ENCODE assay signal across 7 fruit fly cellular contexts in genomic region chr3R:16244241-16244977, dm6.
TF ChIP-seq lines count a peak whose summit lies in the region.

No protein-coding gene starts in this region.

- TF ChIP-seq CTCF in S2 (optimal IDR thresholded peaks at IDR 0.05; lab: Kevin White, UChicago) = peak; percentile 80 to 83
- TF ChIP-seq CTCF in whole organism, embryonic (GFP tag; optimal IDR thresholded peaks at IDR 0.05; lab: Kevin White, UChicago) = peak; percentile 91

TF ChIP-seq in whole organism, 6 proteins besides CTCF, POLR2A, EP300 and RAD21:
- TF ChIP-seq Dll (optimal IDR thresholded peaks at IDR 0.05; lab: Kevin White, UChicago) (peak; percentile 67), pan (optimal IDR thresholded peaks at IDR 0.05; lab: Kevin White, UChicago) (no peak), psq (optimal IDR thresholded peaks at IDR 0.05; lab: Kevin White, UChicago) (no peak), usp (GFP tag; optimal IDR thresholded peaks at IDR 0.05; lab: Kevin White, UChicago) (no peak), CG8478 (optimal IDR thresholded peaks at IDR 0.05; lab: Kevin White, UChicago) (no peak)

TF ChIP-seq in whole organism, adult, 20 proteins besides CTCF, POLR2A, EP300 and RAD21 (continues in another document):
- TF ChIP-seq CG7101 (tag; optimal IDR thresholded peaks at IDR 0.05; lab: Kevin White, UChicago) (no peak), ovo (GFP tag; optimal IDR thresholded peaks at IDR 0.05; lab: Kevin White, UChicago) (no peak), Hr96 (GFP tag; optimal IDR thresholded peaks at IDR 0.05; lab: Kevin White, UChicago) (no peak), cic (GFP tag; optimal IDR thresholded peaks at IDR 0.05; lab: Kevin White, UChicago) (peak; percentile 42), cnc (optimal IDR thresholded peaks at IDR 0.05; lab: Kevin White, UChicago) (no peak), pad (GFP tag; optimal IDR thresholded peaks at IDR 0.05; lab: Kevin White, UChicago) (no peak), CG7045 (GFP tag; optimal IDR thresholded peaks at IDR 0.05; lab: Kevin White, UChicago) (no peak), CG1620 (GFP tag; optimal IDR thresholded peaks at IDR 0.05; lab: Kevin White, UChicago) (no peak), Crg-1 (GFP tag; optimal IDR thresholded peaks at IDR 0.05; lab: Kevin White, UChicago) (peak; percentile 15), toe (GFP tag; optimal IDR thresholded peaks at IDR 0.05; lab: Kevin White, UChicago) (no peak), bab1 (GFP tag; optimal IDR thresholded peaks at IDR 0.05; lab: Kevin White, UChicago) (no peak), CG33017 (tag; optimal IDR thresholded peaks at IDR 0.05; lab: Kevin White, UChicago) (no peak), CG5204 (GFP tag; optimal IDR thresholded peaks at IDR 0.05; lab: Kevin White, UChicago) (no peak), CG14711 (tag; optimal IDR thresholded peaks at IDR 0.05; lab: Kevin White, UChicago) (no peak), CG12768 (GFP tag; optimal IDR thresholded peaks at IDR 0.05; lab: Kevin White, UChicago) (peak; percentile 42), CG11617 (GFP tag; optimal IDR thresholded peaks at IDR 0.05; lab: Kevin White, UChicago) (no peak), Clk (GFP tag; optimal IDR thresholded peaks at IDR 0.05; lab: Kevin White, UChicago) (no peak), Mnt (GFP tag; optimal IDR thresholded peaks at IDR 0.05; lab: Kevin White, UChicago) (no peak)

TF ChIP-seq in whole organism, embryonic, 481 proteins besides CTCF, POLR2A, EP300 and RAD21 (continues in another document):
- 0 out of 3 replicates have a peak, but pooled peaks have one; percentile 75 for TF ChIP-seq CG2199 (GFP tag; IDR thresholded peaks at IDR 0.05; lab: Robert Waterston, UW)
- no peak for TF ChIP-seq CG8290 (GFP tag; optimal IDR thresholded peaks at IDR 0.05; lab: Kevin White, UChicago)
- peak in 1 of 2 experiments; percentile 4 for TF ChIP-seq CG8290 (tag; optimal IDR thresholded peaks at IDR 0.05; lab: Kevin White, UChicago)
- peak; percentile 26 for TF ChIP-seq Ssrp (tag; optimal IDR thresholded peaks at IDR 0.05; lab: Kevin White, UChicago)
- peak; percentile 33 for TF ChIP-seq sug (tag; optimal IDR thresholded peaks at IDR 0.05; lab: Kevin White, UChicago)
- peak; percentile 4 for TF ChIP-seq CG9727 (GFP tag; optimal IDR thresholded peaks at IDR 0.05; lab: Kevin White, UChicago)
- TF ChIP-seq CG17568 (GFP tag; optimal IDR thresholded peaks at IDR 0.05; lab: Kevin White, UChicago) = no peak
- TF ChIP-seq Adf1 (GFP tag; IDR thresholded peaks at IDR 0.05; lab: Robert Waterston, UW) = peak; percentile 98
- peak; percentile 78 for TF ChIP-seq Med (GFP tag; lab: Kevin White, UChicago)
- peak; percentile 15 for TF ChIP-seq gem (tag; optimal IDR thresholded peaks at IDR 0.05; lab: Kevin White, UChicago)
- TF ChIP-seq CG9609 (GFP tag; optimal IDR thresholded peaks at IDR 0.05; lab: Kevin White, UChicago) = no peak
- 0 out of 3 replicates have a peak, but pooled peaks have one; percentile 15 for TF ChIP-seq CG7963 (GFP tag; IDR thresholded peaks at IDR 0.05; lab: Robert Waterston, UW; ENCODE audit: partially characterized antibody)
- peak; percentile 20; the same call in 1 of the 2 replicates for TF ChIP-seq CG13287 (GFP tag; IDR thresholded peaks at IDR 0.05; lab: Robert Waterston, UW; ENCODE audit: partially characterized antibody)
- no peak for TF ChIP-seq eve (GFP tag; optimal IDR thresholded peaks at IDR 0.05; lab: Kevin White, UChicago)
- TF ChIP-seq CG2875 (GFP tag; optimal IDR thresholded peaks at IDR 0.05; lab: Kevin White, UChicago) = no peak
- TF ChIP-seq CG15479 (GFP tag; optimal IDR thresholded peaks at IDR 0.05; lab: Kevin White, UChicago) = peak; percentile 20

TF ChIP-seq in whole organism, prepupa, 60 proteins besides CTCF, POLR2A, EP300 and RAD21 (continues in another document):
- TF ChIP-seq cyc (GFP tag; optimal IDR thresholded peaks at IDR 0.05; lab: Kevin White, UChicago) = peak; percentile 1
- TF ChIP-seq CG15336 (GFP tag; IDR thresholded peaks at IDR 0.05; lab: Robert Waterston, UW) = 0 out of 2 replicates have a peak, but pooled peaks have one; percentile 49
- no peak for TF ChIP-seq CG1621 (tag; optimal IDR thresholded peaks at IDR 0.05; lab: Kevin White, UChicago)
- peak; percentile 41 for TF ChIP-seq OdsH (GFP tag; optimal IDR thresholded peaks at IDR 0.05; lab: Kevin White, UChicago)
- no peak for TF ChIP-seq CG34406 (GFP tag; optimal IDR thresholded peaks at IDR 0.05; lab: Kevin White, UChicago)
- peak; percentile 86 for TF ChIP-seq Eip78C (GFP tag; lab: Kevin White, UChicago)
- peak; percentile 23 for TF ChIP-seq Hr4 (GFP tag; optimal IDR thresholded peaks at IDR 0.05; lab: Kevin White, UChicago)
- peak; percentile 42 for TF ChIP-seq CG6276 (GFP tag; optimal IDR thresholded peaks at IDR 0.05; lab: Kevin White, UChicago)
- no peak for TF ChIP-seq CG10669 (GFP tag; optimal IDR thresholded peaks at IDR 0.05; lab: Kevin White, UChicago)
- peak; percentile 18 for TF ChIP-seq CG6808 (GFP tag; optimal IDR thresholded peaks at IDR 0.05; lab: Kevin White, UChicago)
- peak; percentile 18 for TF ChIP-seq CG3032 (tag; optimal IDR thresholded peaks at IDR 0.05; lab: Kevin White, UChicago)
- TF ChIP-seq spab (GFP tag; optimal IDR thresholded peaks at IDR 0.05; lab: Kevin White, UChicago) = no peak
- TF ChIP-seq svp (GFP tag; lab: Kevin White, UChicago) = peak; percentile 55
- no peak for TF ChIP-seq Lpt (GFP tag; optimal IDR thresholded peaks at IDR 0.05; lab: Kevin White, UChicago)
- peak; percentile 8 for TF ChIP-seq CG10631 (GFP tag; optimal IDR thresholded peaks at IDR 0.05; lab: Kevin White, UChicago)
- peak; percentile 13 for TF ChIP-seq Blimp-1 (GFP tag; optimal IDR thresholded peaks at IDR 0.05; lab: Kevin White, UChicago)
- peak; percentile 22 for TF ChIP-seq net (GFP tag; optimal IDR thresholded peaks at IDR 0.05; lab: Kevin White, UChicago)
- peak; percentile 3 for TF ChIP-seq pdm3 (GFP tag; optimal IDR thresholded peaks at IDR 0.05; lab: Kevin White, UChicago)
- TF ChIP-seq fd59A (GFP tag; optimal IDR thresholded peaks at IDR 0.05; lab: Kevin White, UChicago) = no peak

TF ChIP-seq in whole organism, pupa, 21 proteins besides CTCF, POLR2A, EP300 and RAD21 (continues in another document):
- no peak for TF ChIP-seq EcR (GFP tag; optimal IDR thresholded peaks at IDR 0.05; lab: Kevin White, UChicago)
- TF ChIP-seq Ets98B (GFP tag; IDR thresholded peaks at IDR 0.05; lab: Robert Waterston, UW) = no peak; the same call in 1 of the 2 replicates
- TF ChIP-seq D1 (tag; optimal IDR thresholded peaks at IDR 0.05; lab: Kevin White, UChicago) = no peak
- TF ChIP-seq rn (GFP tag; IDR thresholded peaks at IDR 0.05; lab: Robert Waterston, UW) = no peak
- peak; percentile 12 for TF ChIP-seq CG15710 (tag; optimal IDR thresholded peaks at IDR 0.05; lab: Kevin White, UChicago)
- no peak for TF ChIP-seq CG8159 (tag; optimal IDR thresholded peaks at IDR 0.05; lab: Kevin White, UChicago)
- no peak for TF ChIP-seq gl (tag; optimal IDR thresholded peaks at IDR 0.05; lab: Kevin White, UChicago)
- TF ChIP-seq Pif1A (GFP tag; optimal IDR thresholded peaks at IDR 0.05; lab: Kevin White, UChicago) = peak; percentile 4
- no peak for TF ChIP-seq CG10348 (GFP tag; IDR thresholded peaks at IDR 0.05; lab: Robert Waterston, UW)
- TF ChIP-seq CG13204 (GFP tag; optimal IDR thresholded peaks at IDR 0.05; lab: Kevin White, UChicago) = peak; percentile 18
- peak; percentile 35; the same call in 1 of the 3 replicates for TF ChIP-seq fd96Ca (GFP tag; IDR thresholded peaks at IDR 0.05; lab: Robert Waterston, UW)
- TF ChIP-seq CG32121 (GFP tag; IDR thresholded peaks at IDR 0.05; lab: Robert Waterston, UW) = no peak; the same call in 1 of the 2 replicates
- TF ChIP-seq CG14655 (GFP tag; optimal IDR thresholded peaks at IDR 0.05; lab: Kevin White, UChicago) = peak; percentile 55
- TF ChIP-seq CG12605 (GFP tag; IDR thresholded peaks at IDR 0.05; lab: Robert Waterston, UW) = no peak; the same call in 1 of the 2 replicates
- TF ChIP-seq CG17806 (tag; optimal IDR thresholded peaks at IDR 0.05; lab: Kevin White, UChicago) = no peak
- no peak for TF ChIP-seq Pif1B (GFP tag; optimal IDR thresholded peaks at IDR 0.05; lab: Kevin White, UChicago)
- no peak for TF ChIP-seq Snoo (tag; optimal IDR thresholded peaks at IDR 0.05; lab: Kevin White, UChicago)
- TF ChIP-seq CG8301 (tag; optimal IDR thresholded peaks at IDR 0.05; lab: Kevin White, UChicago) = peak; percentile 26
- TF ChIP-seq CG4496 (GFP tag; IDR thresholded peaks at IDR 0.05; lab: Robert Waterston, UW) = 0 out of 3 replicates have a peak, but pooled peaks have one; percentile 8
- no peak for TF ChIP-seq CG34367 (tag; optimal IDR thresholded peaks at IDR 0.05; lab: Kevin White, UChicago)

TF ChIP-seq in whole organism, wandering third instar larva, 38 proteins besides CTCF, POLR2A, EP300 and RAD21 (continues in another document):
- TF ChIP-seq foxo (GFP tag; optimal IDR thresholded peaks at IDR 0.05; lab: Kevin White, UChicago) (peak in 1 of 2 experiments; percentile 28), Dif (GFP tag; optimal IDR thresholded peaks at IDR 0.05; lab: Kevin White, UChicago; ENCODE audit: partially characterized antibody) (peak; percentile 33), CrebA (GFP tag; optimal IDR thresholded peaks at IDR 0.05; lab: Kevin White, UChicago; ENCODE audit: borderline replicate concordance) (no peak), OdsH (GFP tag; optimal IDR thresholded peaks at IDR 0.05; lab: Kevin White, UChicago) (no peak), CG32264 (GFP tag; optimal IDR thresholded peaks at IDR 0.05; lab: Kevin White, UChicago) (no peak), Mio (GFP tag; optimal IDR thresholded peaks at IDR 0.05; lab: Kevin White, UChicago) (no peak), Hr83 (GFP tag; optimal IDR thresholded peaks at IDR 0.05; lab: Kevin White, UChicago; ENCODE audit: poor library complexity, severe bottlenecking) (no peak), Jra (GFP tag; optimal IDR thresholded peaks at IDR 0.05; lab: Kevin White, UChicago) (no peak), Sp1 (GFP tag; optimal IDR thresholded peaks at IDR 0.05; lab: Kevin White, UChicago) (peak; percentile 6), CG9705 (GFP tag; optimal IDR thresholded peaks at IDR 0.05; lab: Kevin White, UChicago) (no peak), Abd-B (GFP tag; optimal IDR thresholded peaks at IDR 0.05; lab: Kevin White, UChicago) (no peak), HLH106 (tag; optimal IDR thresholded peaks at IDR 0.05; lab: Kevin White, UChicago) (no peak), dl (GFP tag; optimal IDR thresholded peaks at IDR 0.05; lab: Kevin White, UChicago; ENCODE audit: insufficient read depth in 1 of 2, partially characterized antibody in 2 of 2) (no peak), woc (GFP tag; optimal IDR thresholded peaks at IDR 0.05; lab: Kevin White, UChicago) (no peak), Vsx2 (GFP tag; optimal IDR thresholded peaks at IDR 0.05; lab: Kevin White, UChicago; ENCODE audit: partially characterized antibody) (no peak), jim (GFP tag; optimal IDR thresholded peaks at IDR 0.05; lab: Kevin White, UChicago) (no peak), sage (GFP tag; optimal IDR thresholded peaks at IDR 0.05; lab: Kevin White, UChicago) (no peak), h (GFP tag; optimal IDR thresholded peaks at IDR 0.05; lab: Kevin White, UChicago) (no peak), fru (GFP tag; optimal IDR thresholded peaks at IDR 0.05; lab: Kevin White, UChicago) (no peak), GATAd (GFP tag; optimal IDR thresholded peaks at IDR 0.05; lab: Kevin White, UChicago) (no peak), lola (GFP tag; optimal IDR thresholded peaks at IDR 0.05; lab: Kevin White, UChicago) (no peak)
